Fruit fly (Drosophila melanogaster): ENCODE results near the gene CenB1A.

DNA sequence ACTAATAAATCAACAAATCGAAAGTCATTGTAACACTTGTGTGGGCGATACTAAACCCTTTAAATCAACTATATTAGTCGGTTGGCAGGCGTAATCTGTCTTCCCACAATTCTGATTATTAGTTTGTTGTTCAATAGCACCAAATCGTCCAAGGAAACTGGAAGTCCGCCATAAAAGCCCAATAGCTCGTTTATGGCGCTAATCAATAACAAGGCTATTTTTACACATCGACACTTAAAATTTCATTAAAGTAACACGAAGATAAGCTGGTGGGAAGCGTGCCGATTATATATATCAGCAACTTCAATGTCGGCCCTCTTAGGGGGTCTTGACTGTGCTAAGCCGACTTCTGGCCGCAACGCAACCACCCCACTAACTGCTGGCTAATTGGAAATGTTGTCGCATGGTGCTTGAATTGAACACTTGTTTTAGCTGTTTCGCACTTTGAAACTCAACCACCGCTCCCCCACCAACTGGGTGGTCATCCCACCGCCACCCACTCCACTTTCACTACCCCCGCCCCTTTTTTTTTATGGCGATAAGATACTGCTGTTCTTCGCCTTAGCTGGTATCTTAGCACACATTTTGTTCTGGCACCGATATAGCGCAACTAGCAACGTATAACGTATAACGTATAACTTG lies 20.9 kb downstream of the CenB1A start:
- TF ChIP-seq CTCF (optimal IDR thresholded peaks at IDR 0.05) (no peak), CG8478 (optimal IDR thresholded peaks at IDR 0.05) (no peak)
